Worm (Caenorhabditis elegans) whole organism, early embryonic: Measurements from ENCODE around the gene T05H4.11.

ENCODE experiments used
- B0310.2 ChIP-seq: sonication (generic microtip); optimal IDR thresholded peaks from 2 replicates; lab custom pipeline; 2016; ENCODE audit warnings: mild to moderate bottlenecking, missing genetic modification characterization, missing compliant biosample characterization
- F13C5.2 ChIP-seq: sonication (generic microtip); optimal IDR thresholded peaks from 2 replicates; lab custom pipeline; 2017; ENCODE audit warnings: mild to moderate bottlenecking, missing genetic modification characterization, inconsistent platforms, missing compliant biosample characterization
- aly-1 ChIP-seq: sonication (generic microtip); optimal IDR thresholded peaks from 2 replicates; lab custom pipeline; 2016; ENCODE audit warnings: missing genetic modification characterization, missing compliant biosample characterization
- ama-1 ChIP-seq: fragments of 150-350 bp; optimal IDR thresholded peaks from 2 replicates; lab custom pipeline; 2014
- ceh-13 ChIP-seq: fragments of 200-800 bp; sonication (Bioruptor generic); optimal IDR thresholded peaks from 2 replicates; lab custom pipeline; 2018; ENCODE audit warnings: mild to moderate bottlenecking, missing genetic modification characterization, missing compliant biosample characterization
- ceh-36 ChIP-seq: sonication (generic microtip); optimal IDR thresholded peaks from 2 replicates; lab custom pipeline; 2016; ENCODE audit warnings: missing genetic modification characterization, inconsistent platforms, missing compliant biosample characterization
- ets-7 ChIP-seq: sonication (generic microtip); optimal IDR thresholded peaks from 2 replicates; lab custom pipeline; 2016; ENCODE audit warnings: missing genotype, missing genetic modification characterization, missing compliant biosample characterization
- flt-1 ChIP-seq: fragments of 200-800 bp; sonication (Bioruptor generic); IDR thresholded peaks from 2 replicates; pipeline ENCODE4 v1.3.6; 2022; ENCODE audit warnings: missing genetic modification characterization, missing compliant biosample characterization
- hmbx-1 ChIP-seq: sonication (generic microtip); optimal IDR thresholded peaks from 2 replicates; lab custom pipeline; 2016; ENCODE audit warnings: mild to moderate bottlenecking, missing genetic modification characterization, missing compliant biosample characterization
- hmg-4 ChIP-seq: fragments of 200-800 bp; sonication (Bioruptor generic); optimal IDR thresholded peaks from 2 replicates; lab custom pipeline; 2018; ENCODE audit warnings: mild to moderate bottlenecking, missing genetic modification characterization, missing compliant biosample characterization
- hnd-1 ChIP-seq: sonication (generic microtip); optimal IDR thresholded peaks from 2 replicates; lab custom pipeline; 2016; ENCODE audit warnings: missing genetic modification characterization, missing compliant biosample characterization
- pes-1 ChIP-seq: fragments of 200-800 bp; sonication (Bioruptor generic); IDR thresholded peaks from 2 replicates; pipeline ENCODE4 v1.3.6; 2022; ENCODE audit warnings: missing genetic modification reagents, missing genetic modification characterization, missing compliant biosample characterization
- scrt-1 ChIP-seq: fragments of 200-800 bp; sonication (Bioruptor generic); IDR thresholded peaks from 2 replicates; pipeline ENCODE4 v1.3.6; 2022; ENCODE audit warnings: missing genetic modification characterization, missing compliant biosample characterization
- sea-1 ChIP-seq: fragments of 200-800 bp; sonication (Bioruptor generic); conservative IDR thresholded peaks from 2 replicates; pipeline ENCODE4 v1.3.6; 2022; ENCODE audit warnings: missing genetic modification characterization, missing compliant biosample characterization
- tbx-11 ChIP-seq: fragments of 200-800 bp; sonication (Bioruptor generic); IDR thresholded peaks from 2 replicates; pipeline ENCODE4 v1.3.6; 2022; ENCODE audit warnings: missing genetic modification characterization, missing compliant biosample characterization
- tbx-37 ChIP-seq: fragments of 200-800 bp; sonication (Bioruptor generic); conservative IDR thresholded peaks from 2 replicates; pipeline ENCODE4 v1.3.6; 2022; ENCODE audit warnings: missing genetic modification reagents, missing genetic modification characterization, missing compliant biosample characterization
- tra-4 ChIP-seq: sonication (generic microtip); optimal IDR thresholded peaks from 2 replicates; lab custom pipeline; 2017; ENCODE audit warnings: missing genetic modification characterization, missing compliant biosample characterization

The T05H4.11 gene

ce11 chrV:6456903-6457302, 30.8 kb upstream of the T05H4.11 start:
- TF ChIP-seq ceh-13 (GFP tag; lab: Kevin White, UChicago), result no peak
- TF ChIP-seq scrt-1 (GFP tag; lab: Robert Waterston, UW), result no peak
- TF ChIP-seq hmbx-1 (tag; lab: Kevin White, UChicago), result no peak
- TF ChIP-seq ama-1 (lab: Kevin White, UChicago), result no peak
- TF ChIP-seq hmg-4 (GFP tag; lab: Kevin White, UChicago), result no peak

- no peak for TF ChIP-seq ama-1 (lab: Kevin White, UChicago)
- no peak for TF ChIP-seq flt-1 (GFP tag; lab: Robert Waterston, UW)
These were observed 27.1 kb upstream of the T05H4.11 start, which contains the start of gene acl-9 for ce11 chrV:6453122-6453521. Gene acl-9 (plus strand): TSS chrV:6453226.

ce11 chrV:6450129-6451011, 24.3 kb upstream of the T05H4.11 start, which contains the start of gene acl-8:
Gene acl-8 (plus strand): TSS chrV:6450870.
- no peak for TF ChIP-seq ceh-36 (tag; lab: Kevin White, UChicago)
- no peak for TF ChIP-seq ama-1 (lab: Kevin White, UChicago)
- TF ChIP-seq F13C5.2, result no peak
- no peak for TF ChIP-seq hmbx-1 (tag; lab: Kevin White, UChicago)
- no peak for TF ChIP-seq tra-4 (tag; lab: Kevin White, UChicago)
- no peak for TF ChIP-seq pes-1 (GFP tag; lab: Robert Waterston, UW)
- TF ChIP-seq tbx-11 (GFP tag; lab: Robert Waterston, UW), result no peak
- no peak for TF ChIP-seq aly-1 (tag; lab: Kevin White, UChicago)
- no peak for TF ChIP-seq flt-1 (GFP tag; lab: Robert Waterston, UW)
- TF ChIP-seq scrt-1 (GFP tag; lab: Robert Waterston, UW), result no peak
- TF ChIP-seq B0310.2, result no peak
- TF ChIP-seq sea-1, result no peak
- TF ChIP-seq ets-7 (tag; lab: Kevin White, UChicago), result no peak
- TF ChIP-seq ceh-13 (GFP tag; lab: Kevin White, UChicago), result no peak
- TF ChIP-seq tbx-37 (GFP tag; lab: Robert Waterston, UW), result no peak
- TF ChIP-seq hmg-4 (GFP tag; lab: Kevin White, UChicago), result no peak
- no peak for TF ChIP-seq hnd-1 (tag; lab: Kevin White, UChicago)

ce11 chrV:6448356-6448755, 22.3 kb upstream of the T05H4.11 start, which contains the start of gene fbxa-196:
Gene fbxa-196 (plus strand): TSS chrV:6448656.
- TF ChIP-seq hnd-1 (tag; lab: Kevin White, UChicago) (no peak), ceh-36 (tag; lab: Kevin White, UChicago) (no peak), pes-1 (GFP tag; lab: Robert Waterston, UW) (no peak), B0310.2 (no peak), ets-7 (tag; lab: Kevin White, UChicago) (no peak), aly-1 (tag; lab: Kevin White, UChicago) (no peak), ceh-13 (GFP tag; lab: Kevin White, UChicago) (no peak), hmbx-1 (tag; lab: Kevin White, UChicago) (no peak), tra-4 (tag; lab: Kevin White, UChicago) (no peak), tbx-37 (GFP tag; lab: Robert Waterston, UW) (no peak), tbx-11 (GFP tag; lab: Robert Waterston, UW) (no peak)

DNA sequence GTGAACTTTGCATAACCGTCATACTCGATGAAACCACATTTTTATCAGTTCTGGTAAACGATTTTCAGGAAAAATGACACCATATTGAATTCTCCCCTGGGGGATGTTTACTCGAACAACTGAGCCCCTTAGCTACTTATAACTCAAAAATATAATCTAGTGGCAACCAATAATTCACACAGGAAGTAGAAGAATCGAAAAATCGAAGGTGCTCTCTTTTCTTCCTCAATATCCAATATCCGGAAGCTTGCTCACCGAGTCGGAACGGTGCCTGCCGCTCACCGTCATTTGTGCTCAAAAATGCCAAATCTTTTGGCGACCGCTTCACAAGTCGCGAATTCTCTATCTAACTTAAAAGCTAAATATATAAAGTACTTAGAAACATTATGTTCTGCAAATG, 16.0 kb upstream of the T05H4.11 start, which contains the start of gene T05H4.3:
T05H4.3 (plus strand) TSS at position 301 of the 400 bp plus-strand sequence.
- TF ChIP-seq ceh-13 (GFP tag; lab: Kevin White, UChicago) (no peak), ets-7 (tag; lab: Kevin White, UChicago) (no peak), sea-1 (no peak), flt-1 (GFP tag; lab: Robert Waterston, UW) (no peak), ama-1 (lab: Kevin White, UChicago) (no peak), scrt-1 (GFP tag; lab: Robert Waterston, UW) (no peak), ceh-36 (tag; lab: Kevin White, UChicago) (no peak), hmbx-1 (tag; lab: Kevin White, UChicago) (no peak), pes-1 (GFP tag; lab: Robert Waterston, UW) (no peak), F13C5.2 (no peak), tra-4 (tag; lab: Kevin White, UChicago) (no peak), hmg-4 (GFP tag; lab: Kevin White, UChicago) (no peak), aly-1 (tag; lab: Kevin White, UChicago) (no peak), B0310.2 (no peak), tbx-11 (GFP tag; lab: Robert Waterston, UW) (no peak), hnd-1 (tag; lab: Kevin White, UChicago) (no peak)

ce11 chrV:6441613-6442012, 15.6 kb upstream of the T05H4.11 start, which contains the start of gene T05H4.15:
Gene T05H4.15 (minus strand): TSS chrV:6441713.
- TF ChIP-seq hnd-1 (tag; lab: Kevin White, UChicago), result no peak
- no peak for TF ChIP-seq tbx-11 (GFP tag; lab: Robert Waterston, UW)
- no peak for TF ChIP-seq ceh-36 (tag; lab: Kevin White, UChicago)
- no peak for TF ChIP-seq ceh-13 (GFP tag; lab: Kevin White, UChicago)
- no peak for TF ChIP-seq tra-4 (tag; lab: Kevin White, UChicago)
- TF ChIP-seq hmg-4 (GFP tag; lab: Kevin White, UChicago), result no peak

DNA sequence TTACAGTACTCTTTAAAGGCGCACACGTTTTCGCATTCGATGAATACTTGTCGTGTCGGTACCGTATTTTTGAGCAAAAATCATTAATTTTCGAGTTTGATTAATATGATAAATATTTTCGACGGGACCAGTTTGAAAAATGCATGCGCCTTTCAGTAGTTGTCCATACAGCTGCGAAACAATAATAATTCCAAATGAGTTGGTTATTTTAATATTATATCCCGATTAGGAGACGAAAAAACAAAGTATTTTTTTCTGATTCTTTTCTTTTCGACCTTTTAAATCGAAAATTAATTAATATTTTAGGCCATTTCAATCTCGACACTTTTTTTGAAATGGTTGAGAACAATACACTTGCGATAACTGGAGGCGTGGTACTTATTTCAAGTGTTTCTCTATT, 12.5 kb upstream of the T05H4.11 start, which contains the start of gene T05H4.4:
T05H4.4 (plus strand) TSS at position 301 of the 400 bp plus-strand sequence.
- no peak for TF ChIP-seq ceh-36 (tag; lab: Kevin White, UChicago)
- TF ChIP-seq ama-1 (lab: Kevin White, UChicago), result no peak
- TF ChIP-seq B0310.2, result no peak
- no peak for TF ChIP-seq flt-1 (GFP tag; lab: Robert Waterston, UW)
- no peak for TF ChIP-seq ets-7 (tag; lab: Kevin White, UChicago)
- no peak for TF ChIP-seq pes-1 (GFP tag; lab: Robert Waterston, UW)
- TF ChIP-seq hmbx-1 (tag; lab: Kevin White, UChicago), result no peak
- no peak for TF ChIP-seq aly-1 (tag; lab: Kevin White, UChicago)
- no peak for TF ChIP-seq ceh-13 (GFP tag; lab: Kevin White, UChicago)
- no peak for TF ChIP-seq sea-1
- no peak for TF ChIP-seq tbx-37 (GFP tag; lab: Robert Waterston, UW)
- TF ChIP-seq tra-4 (tag; lab: Kevin White, UChicago), result no peak
- TF ChIP-seq scrt-1 (GFP tag; lab: Robert Waterston, UW), result no peak
- TF ChIP-seq tbx-11 (GFP tag; lab: Robert Waterston, UW), result no peak
